Worm (Caenorhabditis elegans): Measurements from ENCODE around the gene ctsa-3.1.

ce11 chrII:7264675-7265074, 32.0 kb downstream of the ctsa-3.1 start:
- TF ChIP-seq hlh-8 (tag; optimal IDR thresholded peaks at IDR 0.05) = no peak
- TF ChIP-seq pqm-1 (tag; optimal IDR thresholded peaks at IDR 0.05) = no peak
- no peak for TF ChIP-seq ama-1 (optimal IDR thresholded peaks at IDR 0.05)
- no peak for TF ChIP-seq dve-1 (tag; optimal IDR thresholded peaks at IDR 0.05)
- TF ChIP-seq fkh-6 (tag; optimal IDR thresholded peaks at IDR 0.05) = no peak
- TF ChIP-seq rnt-1 (tag; optimal IDR thresholded peaks at IDR 0.05) = no peak

All from whole organism, late embryonic.